Worm (Caenorhabditis elegans) whole organism, L1 larva: Measurements from ENCODE around the gene hcp-1.

Experiments used
- C04F5.9 ChIP-seq: sonication (generic microtip); optimal IDR thresholded peaks from 2 replicates; lab custom pipeline; 2016; ENCODE audit warnings: missing genetic modification characterization, missing compliant biosample characterization
- F16B12.6 ChIP-seq: fragments of 150-350 bp; optimal IDR thresholded peaks from 2 replicates; lab custom pipeline; 2014; ENCODE audit warnings: missing biosample characterization, missing genetic modification characterization
- Y116A8C.19 ChIP-seq: sonication (generic microtip); optimal IDR thresholded peaks from 2 replicates; lab custom pipeline; 2016; ENCODE audit warnings: missing compliant biosample characterization, missing genetic modification characterization, borderline replicate concordance
- alr-1 ChIP-seq: fragments of 200-800 bp; sonication (Bioruptor generic); optimal IDR thresholded peaks from 2 replicates; lab custom pipeline; 2018; ENCODE audit warnings: borderline replicate concordance, mild to moderate bottlenecking, missing genetic modification characterization, missing compliant biosample characterization
- ceh-82 ChIP-seq, 3 experiments: fragments of 150-350 bp in 1 of 3; sonication (generic microtip) in 2 of 3; optimal IDR thresholded peaks; 2 replicates each; lab custom pipeline; 2014 to 2017; ENCODE audit warnings: missing biosample characterization in 3 of 3, missing genetic modification characterization in 3 of 3
- ceh-90 ChIP-seq: sonication (generic microtip); optimal IDR thresholded peaks from 2 replicates; lab custom pipeline; 2016; ENCODE audit warnings: missing genetic modification characterization, missing compliant biosample characterization
- ces-1 ChIP-seq: fragments of 150-350 bp; optimal IDR thresholded peaks from 2 replicates; lab custom pipeline; 2014; ENCODE audit warnings: missing biosample characterization, missing genetic modification reagents, missing genetic modification characterization
- dpl-1 ChIP-seq, 3 experiments: fragments of 150-350 bp in 2 of 3; sonication (generic microtip) in 1 of 3; optimal IDR thresholded peaks; 2 replicates each; lab custom pipeline; 2014 to 2017; ENCODE audit warnings: missing biosample characterization in 3 of 3, missing genetic modification characterization in 3 of 3, missing genetic modification reagents in 3 of 3
- dsc-1 ChIP-seq: sonication (generic microtip); optimal IDR thresholded peaks from 2 replicates; lab custom pipeline; 2016; ENCODE audit warnings: mild to moderate bottlenecking, missing genetic modification characterization, missing compliant biosample characterization
- egl-13 ChIP-seq: sonication (generic microtip); optimal IDR thresholded peaks from 2 replicates; lab custom pipeline; 2016; ENCODE audit warnings: missing genotype, missing genetic modification reagents, missing genetic modification characterization, missing compliant biosample characterization
- fkh-10 ChIP-seq: sonication (generic microtip); optimal IDR thresholded peaks from 2 replicates; lab custom pipeline; 2017; ENCODE audit warnings: missing biosample characterization, missing genetic modification reagents, missing genetic modification characterization
- fkh-4 ChIP-seq: sonication (generic microtip); optimal IDR thresholded peaks from 2 replicates; lab custom pipeline; 2016; ENCODE audit warnings: missing compliant biosample characterization, missing genetic modification characterization, borderline replicate concordance
- fkh-8 ChIP-seq: sonication (generic microtip); optimal IDR thresholded peaks from 2 replicates; lab custom pipeline; 2016; ENCODE audit warnings: mild to moderate bottlenecking, missing genetic modification characterization, missing compliant biosample characterization
- fos-1 ChIP-seq: fragments of 150-350 bp; optimal IDR thresholded peaks from 2 replicates; lab custom pipeline; 2014; ENCODE audit warnings: missing biosample characterization, missing genetic modification characterization
- irx-1 ChIP-seq: sonication (generic microtip); optimal IDR thresholded peaks from 2 replicates; lab custom pipeline; 2016; ENCODE audit warnings: missing genetic modification characterization, missing compliant biosample characterization
- jun-1 ChIP-seq: fragments of 150-350 bp; optimal IDR thresholded peaks from 2 replicates; lab custom pipeline; 2014; ENCODE audit warnings: missing biosample characterization, missing genetic modification reagents, missing genetic modification characterization
- lin-13 ChIP-seq: fragments of 150-350 bp; optimal IDR thresholded peaks from 2 replicates; lab custom pipeline; 2014; ENCODE audit warnings: missing biosample characterization, missing genetic modification reagents, missing genetic modification characterization
- lin-14 ChIP-seq: fragments of 200-800 bp; sonication (Bioruptor generic); optimal IDR thresholded peaks from 2 replicates; lab custom pipeline; 2018; ENCODE audit warnings: mild to moderate bottlenecking, missing genetic modification characterization, moderate library complexity, missing compliant biosample characterization
- lin-39 ChIP-seq: fragments of 150-350 bp; optimal IDR thresholded peaks from 2 replicates; lab custom pipeline; 2014; ENCODE audit warnings: missing biosample characterization, missing genetic modification reagents, missing genetic modification characterization
- lir-3 ChIP-seq: sonication (generic microtip); optimal IDR thresholded peaks from 2 replicates; lab custom pipeline; 2016; ENCODE audit warnings: mild to moderate bottlenecking, missing genetic modification characterization, moderate library complexity, missing compliant biosample characterization; ENCODE audit not compliant: poor library complexity
- lsy-2 ChIP-seq, 2 experiments: fragments of 150-350 bp; optimal IDR thresholded peaks; 2 replicates each; lab custom pipeline; 2014; ENCODE audit warnings: missing biosample characterization in 2 of 2, missing genetic modification characterization in 2 of 2
- mab-9 ChIP-seq: fragments of 200-800 bp; sonication (Bioruptor generic); IDR thresholded peaks from 2 replicates; pipeline ENCODE4 v1.3.6; 2022; ENCODE audit warnings: missing genetic modification reagents, missing genetic modification characterization, missing compliant biosample characterization
- mef-2 ChIP-seq: fragments of 150-350 bp; optimal IDR thresholded peaks from 2 replicates; lab custom pipeline; 2014; ENCODE audit warnings: missing biosample characterization, missing genetic modification characterization
- nhr-11 ChIP-seq: fragments of 150-350 bp; optimal IDR thresholded peaks from 2 replicates; lab custom pipeline; 2014; ENCODE audit warnings: missing biosample characterization, missing genetic modification characterization
- nhr-12 ChIP-seq: sonication (generic microtip); optimal IDR thresholded peaks from 2 replicates; lab custom pipeline; 2017; ENCODE audit warnings: missing biosample characterization, missing genetic modification characterization
- nhr-19 ChIP-seq: fragments of 200-800 bp; sonication (Bioruptor generic); conservative IDR thresholded peaks from 2 replicates; pipeline ENCODE4 v1.3.6; 2022; ENCODE audit warnings: missing genetic modification characterization, missing compliant biosample characterization
- nhr-20 ChIP-seq: sonication (generic microtip); optimal IDR thresholded peaks from 2 replicates; lab custom pipeline; 2016; ENCODE audit warnings: mild to moderate bottlenecking, missing genetic modification characterization, missing compliant biosample characterization
- nhr-47 ChIP-seq: sonication (generic microtip); optimal IDR thresholded peaks from 2 replicates; lab custom pipeline; 2016; ENCODE audit warnings: mild to moderate bottlenecking, missing genetic modification characterization, moderate library complexity, missing compliant biosample characterization
- nhr-71 ChIP-seq: sonication (generic microtip); optimal IDR thresholded peaks from 2 replicates; lab custom pipeline; 2016; ENCODE audit warnings: mild to moderate bottlenecking, missing genetic modification characterization, moderate library complexity, missing compliant biosample characterization
- nhr-76 ChIP-seq: sonication (generic microtip); optimal IDR thresholded peaks from 2 replicates; lab custom pipeline; 2017; ENCODE audit warnings: missing biosample characterization, missing genetic modification characterization
- nhr-90 ChIP-seq: sonication (generic microtip); optimal IDR thresholded peaks from 2 replicates; lab custom pipeline; 2016; ENCODE audit warnings: mild to moderate bottlenecking, missing genetic modification characterization, missing compliant biosample characterization; ENCODE audit not compliant: poor library complexity
- pax-3 ChIP-seq: fragments of 200-800 bp; sonication (Bioruptor generic); optimal IDR thresholded peaks from 2 replicates; lab custom pipeline; 2018; ENCODE audit warnings: mild to moderate bottlenecking, missing genetic modification characterization, moderate library complexity, missing compliant biosample characterization
- pqm-1 ChIP-seq: sonication (generic microtip); optimal IDR thresholded peaks from 3 replicates; lab custom pipeline; 2017; ENCODE audit warnings: missing biosample characterization, missing genetic modification characterization
- skn-1 ChIP-seq: fragments of 150-350 bp; optimal IDR thresholded peaks from 2 replicates; lab custom pipeline; 2014; ENCODE audit warnings: missing biosample characterization, missing genetic modification characterization
- snu-23 ChIP-seq: sonication (generic microtip); optimal IDR thresholded peaks from 2 replicates; lab custom pipeline; 2016; ENCODE audit warnings: missing genetic modification characterization, missing compliant biosample characterization
- sox-4 ChIP-seq: sonication (generic microtip); optimal IDR thresholded peaks from 2 replicates; lab custom pipeline; 2016; ENCODE audit warnings: missing genetic modification characterization, missing compliant biosample characterization
- sup-37 ChIP-seq: fragments of 200-800 bp; sonication (Bioruptor generic); optimal IDR thresholded peaks from 2 replicates; lab custom pipeline; 2018; ENCODE audit warnings: mild to moderate bottlenecking, missing genetic modification characterization, missing compliant biosample characterization
- swsn-7 ChIP-seq: sonication (generic microtip); optimal IDR thresholded peaks from 2 replicates; lab custom pipeline; 2016; ENCODE audit warnings: missing genetic modification characterization, missing compliant biosample characterization
- unc-86 ChIP-seq: sonication (generic microtip); optimal IDR thresholded peaks from 2 replicates; lab custom pipeline; 2016; ENCODE audit warnings: missing genetic modification characterization, missing compliant biosample characterization
- zip-4 ChIP-seq: fragments of 200-800 bp; sonication (Bioruptor generic); optimal IDR thresholded peaks from 2 replicates; lab custom pipeline; 2018; ENCODE audit warnings: mild to moderate bottlenecking, missing genetic modification characterization, moderate library complexity, missing compliant biosample characterization

The hcp-1 gene

ce11 chrV:6630769-6631168, 36.8 kb downstream of the hcp-1 start (continued):
- TF ChIP-seq fos-1 (tag; lab: Kevin White, UChicago) (peak; percentile 18), fkh-8 (tag; lab: Kevin White, UChicago) (peak; percentile 97), egl-13 (tag; lab: Kevin White, UChicago) (no peak), nhr-11 (tag; lab: Kevin White, UChicago) (peak; percentile 55), nhr-19 (0 out of 2 replicates have a peak, but pooled peaks have one; percentile 12), mef-2 (tag; lab: Kevin White, UChicago) (peak; percentile 37), ceh-90 (no peak), F16B12.6 (tag; lab: Kevin White, UChicago) (no peak), dsc-1 (tag; lab: Kevin White, UChicago) (peak; percentile 88), jun-1 (tag; lab: Kevin White, UChicago) (no peak), lin-39 (tag; lab: Kevin White, UChicago) (no peak), zip-4 (no peak), nhr-47 (tag; lab: Kevin White, UChicago) (peak; percentile 83), pqm-1 (no peak), irx-1 (tag; lab: Kevin White, UChicago) (no peak), fkh-4 (tag; lab: Kevin White, UChicago) (peak; percentile 14), nhr-76 (tag; lab: Kevin White, UChicago) (no peak), lin-13 (GFP tag; lab: Kevin White, UChicago) (no peak), lir-3 (tag; lab: Kevin White, UChicago) (no peak)

- no peak for TF ChIP-seq lin-13 (GFP tag; lab: Kevin White, UChicago)
- TF ChIP-seq ceh-82 (tag; optimal IDR thresholded peaks at IDR 0.05; lab: Kevin White, UChicago), result peak in 1 of 3 experiments; percentile 24
- TF ChIP-seq lin-14 (GFP tag; lab: Kevin White, UChicago), result peak; percentile 34
- peak; percentile 2 for TF ChIP-seq unc-86 (tag; lab: Kevin White, UChicago)
- peak; percentile 67 for TF ChIP-seq fkh-8 (tag; lab: Kevin White, UChicago)
- TF ChIP-seq nhr-19, result no peak
- peak; percentile 35 for TF ChIP-seq dsc-1 (tag; lab: Kevin White, UChicago)
- TF ChIP-seq lsy-2 (tag; optimal IDR thresholded peaks at IDR 0.05; lab: Kevin White, UChicago), result peak in 1 of 2 experiments; percentile 2
- no peak for TF ChIP-seq mab-9
- no peak for TF ChIP-seq alr-1
These were observed 37.9 kb downstream of the hcp-1 start for ce11 chrV:6631866-6632265.

- TF ChIP-seq fkh-10 (GFP tag; lab: Kevin White, UChicago), result no peak
- TF ChIP-seq sup-37 (GFP tag; lab: Kevin White, UChicago), result no peak
- TF ChIP-seq nhr-47 (tag; lab: Kevin White, UChicago), result no peak
- no peak for TF ChIP-seq lin-39 (tag; lab: Kevin White, UChicago)
- TF ChIP-seq ces-1 (GFP tag; lab: Kevin White, UChicago), result no peak
- no peak for TF ChIP-seq ceh-82 (tag; optimal IDR thresholded peaks at IDR 0.05; lab: Kevin White, UChicago)
- TF ChIP-seq nhr-20, result no peak
- no peak for TF ChIP-seq lir-3 (tag; lab: Kevin White, UChicago)
- TF ChIP-seq lsy-2 (tag; optimal IDR thresholded peaks at IDR 0.05; lab: Kevin White, UChicago), result no peak
- no peak for TF ChIP-seq C04F5.9 (tag; lab: Kevin White, UChicago)
- TF ChIP-seq nhr-12, result no peak
- TF ChIP-seq dpl-1 (GFP tag; optimal IDR thresholded peaks at IDR 0.05; lab: Kevin White, UChicago), result no peak
- TF ChIP-seq nhr-90 (tag; lab: Kevin White, UChicago), result no peak
- TF ChIP-seq swsn-7 (tag; lab: Kevin White, UChicago), result no peak
These were observed 38.9 kb downstream of the hcp-1 start, which contains the start of gene scd-2 for ce11 chrV:6632925-6633324. Gene scd-2, plus strand, starts transcription at chrV:6633225.

ce11 chrV:6645810-6646209, 51.8 kb downstream of the hcp-1 start:
- peak; percentile 66 for TF ChIP-seq sox-4
- no peak for TF ChIP-seq skn-1 (tag; lab: Kevin White, UChicago)
- no peak for TF ChIP-seq Y116A8C.19
- peak; percentile 27 for TF ChIP-seq fkh-8 (tag; lab: Kevin White, UChicago)
- peak; percentile 97 for TF ChIP-seq dsc-1 (tag; lab: Kevin White, UChicago)
- peak; percentile 36 for TF ChIP-seq nhr-47 (tag; lab: Kevin White, UChicago)
- peak; percentile 19 for TF ChIP-seq pax-3
- TF ChIP-seq snu-23 (GFP tag; lab: Kevin White, UChicago), result no peak
- TF ChIP-seq nhr-71 (tag; lab: Kevin White, UChicago), result peak; percentile 27
